Fruit fly (Drosophila melanogaster) whole organism, adult: ENCODE results near the gene RpS17.

ENCODE experiments used
- CG11617 ChIP-seq: fragments of 200-800 bp; sonication (Bioruptor generic); optimal IDR thresholded peaks from 2 replicates; lab custom pipeline; 2017; ENCODE audit warnings: mild to moderate bottlenecking, missing biosample characterization, missing genetic modification reagents, missing genetic modification characterization
- CG12768 ChIP-seq: fragments of 200-800 bp; sonication (Bioruptor generic); optimal IDR thresholded peaks from 2 replicates; lab custom pipeline; 2017; ENCODE audit warnings: missing biosample characterization, missing genetic modification characterization, mild to moderate bottlenecking, moderate library complexity, missing genetic modification reagents
- CG14711 ChIP-seq: fragments of 200-800 bp; sonication (Bioruptor generic); optimal IDR thresholded peaks from 2 replicates; lab custom pipeline; 2018; ENCODE audit warnings: missing biosample characterization, mild to moderate bottlenecking, missing genetic modification characterization, moderate library complexity
- CG1620 ChIP-seq: fragments of 200-800 bp; sonication (Bioruptor generic); optimal IDR thresholded peaks from 2 replicates; lab custom pipeline; 2016; ENCODE audit warnings: missing biosample characterization, missing genetic modification characterization
- CG33017 ChIP-seq: fragments of 200-800 bp; sonication (Bioruptor generic); optimal IDR thresholded peaks from 2 replicates; lab custom pipeline; 2018; ENCODE audit warnings: missing biosample characterization, mild to moderate bottlenecking, missing genetic modification characterization, moderate library complexity
- CG5204 ChIP-seq: fragments of 200-800 bp; sonication (Bioruptor generic); optimal IDR thresholded peaks from 2 replicates; lab custom pipeline; 2016; ENCODE audit warnings: missing biosample characterization, missing genetic modification characterization
- CG7045 ChIP-seq: fragments of 200-800 bp; sonication (Bioruptor generic); optimal IDR thresholded peaks from 2 replicates; lab custom pipeline; 2017; ENCODE audit warnings: missing biosample characterization, mild to moderate bottlenecking, missing genetic modification characterization
- CG7101 ChIP-seq: fragments of 200-800 bp; sonication (Bioruptor generic); optimal IDR thresholded peaks from 2 replicates; lab custom pipeline; 2018; ENCODE audit warnings: missing biosample characterization, mild to moderate bottlenecking, missing genetic modification characterization, moderate library complexity
- Clk ChIP-seq: fragments of 200-800 bp; sonication (Bioruptor generic); optimal IDR thresholded peaks from 2 replicates; lab custom pipeline; 2017; ENCODE audit warnings: missing biosample characterization, missing genetic modification characterization
- Crg-1 ChIP-seq: fragments of 200-800 bp; sonication (Bioruptor generic); optimal IDR thresholded peaks from 2 replicates; lab custom pipeline; 2016; ENCODE audit warnings: missing biosample characterization, missing genetic modification characterization
- Hr96 ChIP-seq: fragments of 200-800 bp; sonication (Bioruptor generic); optimal IDR thresholded peaks from 2 replicates; lab custom pipeline; 2016; ENCODE audit warnings: missing biosample characterization, missing genetic modification characterization
- Mnt ChIP-seq: fragments of 200-800 bp; sonication (Bioruptor generic); optimal IDR thresholded peaks from 2 replicates; lab custom pipeline; 2016; ENCODE audit warnings: missing biosample characterization, mild to moderate bottlenecking, missing genetic modification characterization
- bab1 ChIP-seq: fragments of 200-800 bp; sonication (Bioruptor generic); optimal IDR thresholded peaks from 3 replicates; lab custom pipeline; 2019; ENCODE audit warnings: missing biosample characterization, mild to moderate bottlenecking, missing genetic modification characterization, moderate library complexity
- cic ChIP-seq: fragments of 200-800 bp; sonication (Bioruptor generic); optimal IDR thresholded peaks from 2 replicates; lab custom pipeline; 2017; ENCODE audit warnings: missing biosample characterization, mild to moderate bottlenecking, missing genetic modification characterization, moderate library complexity
- cnc ChIP-seq, 2 experiments: fragments of >200 bp; optimal IDR thresholded peaks; 2 replicates each; lab custom pipeline; 2017
- kay ChIP-seq: fragments of 200-800 bp; sonication (Bioruptor generic); peaks from one replicate; lab custom pipeline; 2016; ENCODE audit warnings: missing biosample characterization, missing genetic modification characterization, borderline replicate concordance
- ovo ChIP-seq: fragments of 200-800 bp; sonication (Bioruptor generic); optimal IDR thresholded peaks from 2 replicates; lab custom pipeline; 2016; ENCODE audit warnings: missing biosample characterization, missing genetic modification characterization
- pad ChIP-seq: fragments of 200-800 bp; sonication (Bioruptor generic); optimal IDR thresholded peaks from 3 replicates; lab custom pipeline; 2017; ENCODE audit warnings: missing biosample characterization, missing genetic modification characterization, mild to moderate bottlenecking, moderate library complexity, missing genetic modification reagents
- tj ChIP-seq: fragments of 200-800 bp; sonication (Bioruptor generic); optimal IDR thresholded peaks from 3 replicates; lab custom pipeline; 2017; ENCODE audit warnings: missing biosample characterization, mild to moderate bottlenecking, missing genetic modification characterization, moderate library complexity
- toe ChIP-seq: fragments of 200-800 bp; sonication (Bioruptor generic); optimal IDR thresholded peaks from 2 replicates; lab custom pipeline; 2016; ENCODE audit warnings: missing biosample characterization, missing genetic modification characterization

The RpS17 gene

dm6 chr3L:9423757-9424527 lies 5.7 kb downstream of the RpS17 start:
- no peak for TF ChIP-seq pad (GFP tag; lab: Kevin White, UChicago)
- TF ChIP-seq CG12768 (GFP tag; lab: Kevin White, UChicago): peak; percentile 33
- no peak for TF ChIP-seq kay
- peak; percentile 50 for TF ChIP-seq Mnt (GFP tag; lab: Kevin White, UChicago)
- peak; percentile 77 for TF ChIP-seq cic (GFP tag; lab: Kevin White, UChicago)
- no peak for TF ChIP-seq CG5204 (GFP tag; lab: Kevin White, UChicago)
- no peak for TF ChIP-seq Clk (GFP tag; lab: Kevin White, UChicago)
- TF ChIP-seq cnc (optimal IDR thresholded peaks at IDR 0.05; lab: Kevin White, UChicago): no peak

- TF ChIP-seq CG11617 (GFP tag; lab: Kevin White, UChicago) (peak; percentile 99), cnc (optimal IDR thresholded peaks at IDR 0.05; lab: Kevin White, UChicago) (no peak), Hr96 (GFP tag; lab: Kevin White, UChicago) (peak; percentile 98), cic (GFP tag; lab: Kevin White, UChicago) (peak; percentile 97), ovo (GFP tag; lab: Kevin White, UChicago) (peak; percentile 96), CG5204 (GFP tag; lab: Kevin White, UChicago) (peak; percentile 99), Crg-1 (GFP tag; lab: Kevin White, UChicago) (peak; percentile 92), CG14711 (tag; lab: Kevin White, UChicago) (peak; percentile 98), tj (GFP tag; lab: Kevin White, UChicago) (peak; percentile 96), CG1620 (GFP tag; lab: Kevin White, UChicago) (peak; percentile 97), kay (peak; percentile 100), Clk (GFP tag; lab: Kevin White, UChicago) (peak; percentile 98), CG7101 (peak; percentile 99), Mnt (GFP tag; lab: Kevin White, UChicago) (peak; percentile 97), bab1 (GFP tag; lab: Kevin White, UChicago) (peak; percentile 99), CG33017 (tag; lab: Kevin White, UChicago) (peak; percentile 100), CG7045 (GFP tag; lab: Kevin White, UChicago) (peak; percentile 99), toe (peak; percentile 98), CG12768 (GFP tag; lab: Kevin White, UChicago) (peak; percentile 99), pad (GFP tag; lab: Kevin White, UChicago) (peak; percentile 94)
Observed at dm6 chr3L:9422636-9423419, 6.8 kb downstream of the RpS17 start, which contains the start of gene aay. Gene aay, plus strand, starts transcription at chr3L:9423253.

DNA sequence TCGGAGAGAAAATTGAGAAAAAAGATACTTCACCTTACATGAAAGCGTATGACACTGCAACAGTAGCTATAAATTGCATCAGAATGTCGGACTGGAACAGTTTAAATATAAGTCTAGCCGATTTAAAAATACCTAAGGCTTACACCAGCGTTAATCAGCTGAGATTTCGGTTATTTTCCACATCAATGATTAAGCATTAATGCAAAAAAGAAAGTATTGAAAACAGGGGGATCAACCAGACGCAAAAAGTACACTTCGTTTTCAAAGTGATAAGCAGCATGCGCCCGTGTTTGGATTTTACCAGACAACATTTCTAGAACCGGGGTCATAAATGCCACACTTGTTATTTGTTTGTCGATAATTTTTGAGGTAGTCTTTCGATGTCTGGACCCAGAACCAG lies 7.5 kb downstream of the RpS17 start:
- TF ChIP-seq kay (no peak), cnc (optimal IDR thresholded peaks at IDR 0.05; lab: Kevin White, UChicago) (peak in 1 of 2 experiments; percentile 62)

dm6 chr3L:9421621-9422020 lies 8.0 kb downstream of the RpS17 start:
- TF ChIP-seq cic (GFP tag; lab: Kevin White, UChicago) (peak; percentile 32), toe (no peak), Mnt (GFP tag; lab: Kevin White, UChicago) (no peak), tj (GFP tag; lab: Kevin White, UChicago) (peak; percentile 33), ovo (GFP tag; lab: Kevin White, UChicago) (peak; percentile 26), CG5204 (GFP tag; lab: Kevin White, UChicago) (no peak)

DNA sequence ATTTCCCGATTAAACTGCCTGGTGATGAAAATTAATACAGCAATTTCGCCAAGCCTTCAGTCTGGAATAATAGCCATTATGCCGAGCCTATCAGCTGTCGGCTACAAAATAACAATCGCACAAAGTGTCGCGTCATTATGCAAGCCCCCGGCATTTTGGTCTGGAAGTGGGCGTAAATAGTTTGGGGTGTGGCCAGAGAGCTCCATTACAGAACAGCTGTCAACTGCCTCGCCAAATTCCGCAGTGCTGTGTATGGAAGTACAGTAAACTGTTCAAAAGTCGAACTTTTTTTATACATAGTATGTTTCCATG lies 8.8 kb downstream of the RpS17 start:
- TF ChIP-seq Mnt (GFP tag; lab: Kevin White, UChicago) (no peak), CG1620 (GFP tag; lab: Kevin White, UChicago) (no peak), cnc (optimal IDR thresholded peaks at IDR 0.05; lab: Kevin White, UChicago) (peak; percentile 71 to 73), Clk (GFP tag; lab: Kevin White, UChicago) (no peak), cic (GFP tag; lab: Kevin White, UChicago) (no peak)

dm6 chr3L:9420054-9420818 lies 9.4 kb downstream of the RpS17 start:
- TF ChIP-seq CG33017 (tag; lab: Kevin White, UChicago) (peak; percentile 96), bab1 (GFP tag; lab: Kevin White, UChicago) (peak; percentile 98), CG1620 (GFP tag; lab: Kevin White, UChicago) (peak; percentile 84), cic (GFP tag; lab: Kevin White, UChicago) (peak; percentile 87), toe (peak; percentile 58), Hr96 (GFP tag; lab: Kevin White, UChicago) (peak; percentile 80), tj (GFP tag; lab: Kevin White, UChicago) (peak; percentile 94), kay (peak; percentile 96), cnc (optimal IDR thresholded peaks at IDR 0.05; lab: Kevin White, UChicago) (no peak), pad (GFP tag; lab: Kevin White, UChicago) (peak; percentile 92), CG12768 (GFP tag; lab: Kevin White, UChicago) (peak; percentile 88), Mnt (GFP tag; lab: Kevin White, UChicago) (peak; percentile 89), CG14711 (tag; lab: Kevin White, UChicago) (peak; percentile 91), Crg-1 (GFP tag; lab: Kevin White, UChicago) (peak; percentile 87), Clk (GFP tag; lab: Kevin White, UChicago) (peak; percentile 61), CG7101 (peak; percentile 95), CG11617 (GFP tag; lab: Kevin White, UChicago) (peak; percentile 95), CG5204 (GFP tag; lab: Kevin White, UChicago) (peak; percentile 89), ovo (GFP tag; lab: Kevin White, UChicago) (peak; percentile 84), CG7045 (GFP tag; lab: Kevin White, UChicago) (peak; percentile 95)
